Fruit fly (Drosophila melanogaster) whole organism, adult: ENCODE data around the gene comm2.

Source experiments
- CG33017 ChIP-seq: fragments of 200-800 bp; sonication (Bioruptor generic); optimal IDR thresholded peaks from 2 replicates; lab custom pipeline; 2018; ENCODE audit warnings: missing biosample characterization, mild to moderate bottlenecking, missing genetic modification characterization, moderate library complexity
- CG7101 ChIP-seq: fragments of 200-800 bp; sonication (Bioruptor generic); optimal IDR thresholded peaks from 2 replicates; lab custom pipeline; 2018; ENCODE audit warnings: missing biosample characterization, mild to moderate bottlenecking, missing genetic modification characterization, moderate library complexity
- Hr96 ChIP-seq: fragments of 200-800 bp; sonication (Bioruptor generic); optimal IDR thresholded peaks from 2 replicates; lab custom pipeline; 2016; ENCODE audit warnings: missing biosample characterization, missing genetic modification characterization
- cic ChIP-seq: fragments of 200-800 bp; sonication (Bioruptor generic); optimal IDR thresholded peaks from 2 replicates; lab custom pipeline; 2017; ENCODE audit warnings: missing biosample characterization, mild to moderate bottlenecking, missing genetic modification characterization, moderate library complexity
- ovo ChIP-seq: fragments of 200-800 bp; sonication (Bioruptor generic); optimal IDR thresholded peaks from 2 replicates; lab custom pipeline; 2016; ENCODE audit warnings: missing biosample characterization, missing genetic modification characterization

- TF ChIP-seq cic (GFP tag; lab: Kevin White, UChicago) = no peak
- no peak for TF ChIP-seq Hr96 (GFP tag; lab: Kevin White, UChicago)
- TF ChIP-seq CG33017 (tag; lab: Kevin White, UChicago) = no peak
- TF ChIP-seq ovo (GFP tag; lab: Kevin White, UChicago) = no peak
- TF ChIP-seq CG7101 (tag; lab: Kevin White, UChicago) = no peak
Observed at dm6 chr3L:15700338-15700966, 802 bp upstream of the comm2 start.
